Worm (Caenorhabditis elegans) whole organism, mixed stage, embryonic: ENCODE data around the gene nhr-158.

Experiments used
- bed-3 ChIP-seq: fragments of 200-800 bp; sonication (Bioruptor generic); optimal IDR thresholded peaks from 3 replicates; lab custom pipeline; 2018; ENCODE audit warnings: mild to moderate bottlenecking, missing genetic modification characterization, moderate library complexity, missing compliant biosample characterization
- elt-1 ChIP-seq: sonication (generic microtip); optimal IDR thresholded peaks from 2 replicates; lab custom pipeline; 2017; ENCODE audit warnings: missing genetic modification characterization, mild to moderate bottlenecking, missing compliant biosample characterization, antibody characterized with exemption, moderate library complexity, borderline replicate concordance; ENCODE audit not compliant: insufficient read depth
- flh-1 ChIP-seq: fragments of 200-800 bp; sonication (Bioruptor generic); optimal IDR thresholded peaks from 2 replicates; lab custom pipeline; 2018; ENCODE audit warnings: mild to moderate bottlenecking, missing genetic modification characterization, moderate library complexity, missing compliant biosample characterization
- nhr-2 ChIP-seq: fragments of 150-350 bp; optimal IDR thresholded peaks from 2 replicates; lab custom pipeline; 2014; ENCODE audit warnings: missing biosample characterization, missing genetic modification characterization
- nhr-237 ChIP-seq: fragments of 150-350 bp; optimal IDR thresholded peaks from 2 replicates; lab custom pipeline; 2014; ENCODE audit warnings: missing biosample characterization, missing genetic modification characterization
- nhr-28 ChIP-seq: fragments of 150-350 bp; optimal IDR thresholded peaks from 2 replicates; lab custom pipeline; 2014; ENCODE audit warnings: missing biosample characterization, missing genetic modification characterization
- nhr-76 ChIP-seq: sonication (generic microtip); optimal IDR thresholded peaks from 2 replicates; lab custom pipeline; 2017; ENCODE audit warnings: missing biosample characterization, missing genetic modification characterization
- snpc-4 ChIP-seq: fragments of 150-350 bp; optimal IDR thresholded peaks from 2 replicates; lab custom pipeline; 2014; ENCODE audit warnings: missing biosample characterization, missing genetic modification characterization
- sptf-1 ChIP-seq: sonication (generic microtip); optimal IDR thresholded peaks from 2 replicates; lab custom pipeline; 2017; ENCODE audit warnings: mild to moderate bottlenecking, missing genetic modification characterization, moderate library complexity, missing compliant biosample characterization
- unc-39 ChIP-seq: fragments of 150-350 bp; optimal IDR thresholded peaks from 2 replicates; lab custom pipeline; 2014; ENCODE audit warnings: missing biosample characterization, missing genetic modification characterization
- unc-62 ChIP-seq: fragments of 150-350 bp; optimal IDR thresholded peaks from 2 replicates; lab custom pipeline; 2014; ENCODE audit warnings: missing biosample characterization, missing genetic modification reagents, missing genetic modification characterization
- ztf-11 ChIP-seq: fragments of 150-350 bp; optimal IDR thresholded peaks from 2 replicates; lab custom pipeline; 2014; ENCODE audit warnings: missing biosample characterization, missing genetic modification characterization

DNA sequence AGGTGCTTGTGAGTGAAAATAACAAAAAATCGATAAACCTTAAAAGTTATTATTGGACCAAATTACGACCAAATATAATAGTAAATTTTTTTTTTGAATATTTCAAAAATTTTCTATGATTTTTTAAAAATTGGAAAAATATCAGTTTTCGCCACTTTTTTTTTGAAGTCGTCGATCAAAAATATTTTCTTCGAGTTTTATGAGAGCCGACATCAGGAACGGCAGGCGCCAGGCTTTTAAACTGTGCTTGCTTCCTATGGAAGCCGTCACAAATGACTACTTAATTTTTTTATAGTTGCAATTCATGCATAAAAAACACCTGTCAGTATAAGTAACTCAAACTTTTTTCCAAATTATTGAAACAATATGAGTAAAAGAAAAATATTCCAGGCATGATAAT, 29.5 kb upstream of the nhr-158 start:
- no peak for TF ChIP-seq unc-39
- TF ChIP-seq nhr-237 = no peak
- no peak for TF ChIP-seq nhr-28 (tag; lab: Kevin White, UChicago)
- TF ChIP-seq unc-62 (GFP tag; lab: Kevin White, UChicago) = no peak
- no peak for TF ChIP-seq bed-3 (GFP tag; lab: Kevin White, UChicago)
- TF ChIP-seq snpc-4 (tag; lab: Kevin White, UChicago) = no peak
- TF ChIP-seq flh-1 (GFP tag; lab: Kevin White, UChicago) = no peak
- TF ChIP-seq elt-1 (tag; lab: Kevin White, UChicago) = no peak
- TF ChIP-seq ztf-11 = no peak
- TF ChIP-seq sptf-1 (tag; lab: Kevin White, UChicago) = no peak
- no peak for TF ChIP-seq nhr-76 (tag; lab: Kevin White, UChicago)
- no peak for TF ChIP-seq nhr-2 (tag; lab: Kevin White, UChicago)
